Worm (Caenorhabditis elegans): ENCODE results near the gene lim-8.

Gene lim-8

ce11 chrIII:6797965-6798364 lies 4.6 kb upstream of the lim-8 start, which contains the start of gene R05H11.2:
Gene R05H11.2 (plus strand): TSS chrIII:6798297.
- TF ChIP-seq somi-1 (GFP tag; optimal IDR thresholded peaks at IDR 0.05): no peak
- TF ChIP-seq sptf-2 (GFP tag; optimal IDR thresholded peaks at IDR 0.05): no peak
- TF ChIP-seq C17E4.6 (GFP tag; IDR thresholded peaks at IDR 0.05): no peak
- no peak for TF ChIP-seq F57A8.1 (GFP tag; optimal IDR thresholded peaks at IDR 0.05)
- TF ChIP-seq nfya-2 (GFP tag; IDR thresholded peaks at IDR 0.05): no peak
- no peak for TF ChIP-seq mcd-1 (GFP tag; IDR thresholded peaks at IDR 0.05)
- no peak for TF ChIP-seq F55B11.4 (tag; optimal IDR thresholded peaks at IDR 0.05; ENCODE audit: borderline replicate concordance, insufficient read depth)
- TF ChIP-seq cebp-2 (GFP tag; IDR thresholded peaks at IDR 0.05): no peak
- no peak for TF ChIP-seq ztf-18 (tag; optimal IDR thresholded peaks at IDR 0.05)
- no peak for TF ChIP-seq ekl-4 (GFP tag; IDR thresholded peaks at IDR 0.05)
- no peak for TF ChIP-seq tbp1 (GFP tag; optimal IDR thresholded peaks at IDR 0.05)
- no peak for TF ChIP-seq rpc-1 (optimal IDR thresholded peaks at IDR 0.05)
- TF ChIP-seq rpc-1 (tag; optimal IDR thresholded peaks at IDR 0.05): no peak
- no peak for TF ChIP-seq hmg-1.2 (GFP tag; IDR thresholded peaks at IDR 0.05)
- TF ChIP-seq F22D6.2 (tag; optimal IDR thresholded peaks at IDR 0.05): no peak
- no peak for TF ChIP-seq B0261.1 (tag; optimal IDR thresholded peaks at IDR 0.05)
- no peak for TF ChIP-seq bed-2 (GFP tag; IDR thresholded peaks at IDR 0.05)

- TF ChIP-seq Y95B8A.8 (GFP tag; IDR thresholded peaks at IDR 0.05): no peak
- no peak for TF ChIP-seq ztf-6 (GFP tag; IDR thresholded peaks at IDR 0.05)
- TF ChIP-seq ceh-27 (GFP tag; optimal IDR thresholded peaks at IDR 0.05): no peak
- TF ChIP-seq nhr-120 (GFP tag; IDR thresholded peaks at IDR 0.05): no peak
- no peak for TF ChIP-seq ZK185.1 (tag; optimal IDR thresholded peaks at IDR 0.05; ENCODE audit: poor library complexity, severe bottlenecking)
These were observed 3.7 kb upstream of the lim-8 start for ce11 chrIII:6798906-6799305.

- TF ChIP-seq snpc-1.1 (tag; optimal IDR thresholded peaks at IDR 0.05; ENCODE audit: insufficient read depth) (no peak), attf-6 (GFP tag; IDR thresholded peaks at IDR 0.05) (no peak), nhr-90 (tag; optimal IDR thresholded peaks at IDR 0.05) (no peak)
These were observed 2.9 kb upstream of the lim-8 start for ce11 chrIII:6799664-6800063.

- no peak for TF ChIP-seq ceh-100 (GFP tag; IDR thresholded peaks at IDR 0.05)
- no peak for TF ChIP-seq hrde-1 (tag; optimal IDR thresholded peaks at IDR 0.05; ENCODE audit: borderline replicate concordance)
- no peak for TF ChIP-seq akir-1 (GFP tag; optimal IDR thresholded peaks at IDR 0.05)
- no peak for TF ChIP-seq F52B5.7 (tag; optimal IDR thresholded peaks at IDR 0.05)
- no peak for TF ChIP-seq aptf-3 (GFP tag; IDR thresholded peaks at IDR 0.05)
- peak; percentile 49 for TF ChIP-seq nhr-80 (tag; optimal IDR thresholded peaks at IDR 0.05)
- TF ChIP-seq ztf-25 (GFP tag; IDR thresholded peaks at IDR 0.05): no peak
These were observed 519 bp downstream of the lim-8 start for ce11 chrIII:6803107-6803506.

- TF ChIP-seq ZK185.1 (tag; optimal IDR thresholded peaks at IDR 0.05; ENCODE audit: poor library complexity, severe bottlenecking) (peak; percentile 6), cebp-2 (GFP tag; IDR thresholded peaks at IDR 0.05) (no peak), unc-130 (GFP tag; optimal IDR thresholded peaks at IDR 0.05) (peak; percentile 7), Y56A3A.18 (GFP tag; IDR thresholded peaks at IDR 0.05) (no peak), mxl-1 (tag; optimal IDR thresholded peaks at IDR 0.05) (peak; percentile 44), F33H1.4 (GFP tag; IDR thresholded peaks at IDR 0.05) (peak; percentile 16; the same call in 1 of the 2 replicates), him-1 (tag; optimal IDR thresholded peaks at IDR 0.05) (peak; percentile 65), chd-7 (tag; optimal IDR thresholded peaks at IDR 0.05) (no peak), rcor-1 (GFP tag; IDR thresholded peaks at IDR 0.05) (0 out of 2 replicates have a peak, but pooled peaks have one; percentile 32), ztf-18 (tag; optimal IDR thresholded peaks at IDR 0.05) (peak; percentile 42), zim-3 (tag; optimal IDR thresholded peaks at IDR 0.05) (no peak), nhr-80 (tag; optimal IDR thresholded peaks at IDR 0.05) (peak; percentile 19), ztf-26 (tag; optimal IDR thresholded peaks at IDR 0.05) (no peak), hmg-1.2 (GFP tag; IDR thresholded peaks at IDR 0.05) (peak; percentile 68), lin-26 (GFP tag; IDR thresholded peaks at IDR 0.05) (peak; percentile 64; the same call in 1 of the 2 replicates), attf-5 (GFP tag; optimal IDR thresholded peaks at IDR 0.05) (peak; percentile 17), ztf-28 (GFP tag; IDR thresholded peaks at IDR 0.05) (no peak), tbp1 (GFP tag; optimal IDR thresholded peaks at IDR 0.05) (peak; percentile 96)
These were observed 2.8 kb downstream of the lim-8 start for ce11 chrIII:6805397-6805796.

All from whole organism, young adult.